Worm (Caenorhabditis elegans) whole organism, late embryonic: ENCODE measurements around the gene unc-46.

ENCODE experiments used
- C08G9.2 ChIP-seq: sonication (generic microtip); optimal IDR thresholded peaks from 2 replicates; lab custom pipeline; 2016; ENCODE audit warnings: mild to moderate bottlenecking, missing genetic modification characterization, moderate library complexity, missing compliant biosample characterization
- C38D4.7 ChIP-seq: fragments of 200-800 bp; sonication (Bioruptor generic); optimal IDR thresholded peaks from 2 replicates; lab custom pipeline; 2018; ENCODE audit warnings: mild to moderate bottlenecking, missing genetic modification characterization, moderate library complexity, missing compliant biosample characterization
- K02D7.2 ChIP-seq: sonication (generic microtip); optimal IDR thresholded peaks from 2 replicates; lab custom pipeline; 2017; ENCODE audit warnings: mild to moderate bottlenecking, missing genetic modification characterization, missing compliant biosample characterization
- K09A11.1 ChIP-seq: sonication (generic microtip); optimal IDR thresholded peaks from 2 replicates; lab custom pipeline; 2017; ENCODE audit warnings: antibody characterized with exemption, mild to moderate bottlenecking, missing genetic modification characterization, missing compliant biosample characterization; ENCODE audit not compliant: insufficient read depth
- T23F11.4 ChIP-seq: fragments of 200-800 bp; sonication (Bioruptor generic); optimal IDR thresholded peaks from 2 replicates; lab custom pipeline; 2018; ENCODE audit warnings: mild to moderate bottlenecking, missing genetic modification characterization, missing compliant biosample characterization
- Y22D7AL.16 ChIP-seq: sonication (generic microtip); optimal IDR thresholded peaks from 2 replicates; lab custom pipeline; 2016; ENCODE audit warnings: missing genetic modification characterization, missing compliant biosample characterization
- ahr-1 ChIP-seq: sonication (generic microtip); optimal IDR thresholded peaks from 2 replicates; lab custom pipeline; 2016; ENCODE audit warnings: missing genetic modification characterization, missing compliant biosample characterization
- ama-1 ChIP-seq: fragments of 150-350 bp; optimal IDR thresholded peaks from 2 replicates; lab custom pipeline; 2014
- ceh-14 ChIP-seq: sonication (generic microtip); optimal IDR thresholded peaks from 2 replicates; lab custom pipeline; 2016; ENCODE audit warnings: missing genotype, missing genetic modification characterization, missing compliant biosample characterization
- ceh-18 ChIP-seq: sonication (generic microtip); optimal IDR thresholded peaks from 2 replicates; lab custom pipeline; 2016; ENCODE audit warnings: missing genetic modification characterization, missing compliant biosample characterization
- ceh-2 ChIP-seq: sonication (generic microtip); optimal IDR thresholded peaks from 2 replicates; lab custom pipeline; 2016; ENCODE audit warnings: missing genotype, missing genetic modification characterization, missing compliant biosample characterization
- ceh-22 ChIP-seq: sonication (generic microtip); optimal IDR thresholded peaks from 2 replicates; lab custom pipeline; 2017; ENCODE audit warnings: missing biosample characterization, missing genetic modification characterization
- ceh-24 ChIP-seq: sonication (generic microtip); optimal IDR thresholded peaks from 2 replicates; lab custom pipeline; 2016; ENCODE audit warnings: mild to moderate bottlenecking, missing genetic modification characterization, missing compliant biosample characterization
- ceh-30 ChIP-seq: fragments of 150-350 bp; optimal IDR thresholded peaks from 2 replicates; lab custom pipeline; 2014; ENCODE audit warnings: missing biosample characterization, missing genetic modification characterization
- ceh-31 ChIP-seq: sonication (generic microtip); optimal IDR thresholded peaks from 2 replicates; lab custom pipeline; 2016; ENCODE audit warnings: missing genetic modification characterization, missing compliant biosample characterization
- ceh-34 ChIP-seq: sonication (generic microtip); optimal IDR thresholded peaks from 2 replicates; lab custom pipeline; 2016; ENCODE audit warnings: mild to moderate bottlenecking, missing genetic modification characterization, missing compliant biosample characterization
- ceh-48 ChIP-seq: sonication (generic microtip); optimal IDR thresholded peaks from 2 replicates; lab custom pipeline; 2016; ENCODE audit warnings: missing genetic modification characterization, inconsistent platforms, missing compliant biosample characterization
- ceh-6 ChIP-seq: fragments of 200-800 bp; sonication (Bioruptor generic); optimal IDR thresholded peaks from 2 replicates; lab custom pipeline; 2018; ENCODE audit warnings: mild to moderate bottlenecking, missing genetic modification characterization, missing compliant biosample characterization
- ceh-9 ChIP-seq: sonication (generic microtip); optimal IDR thresholded peaks from 2 replicates; lab custom pipeline; 2016; ENCODE audit warnings: mild to moderate bottlenecking, missing genetic modification characterization, inconsistent platforms, missing compliant biosample characterization
- elt-2 ChIP-seq: sonication (generic microtip); optimal IDR thresholded peaks from 2 replicates; lab custom pipeline; 2016; ENCODE audit warnings: missing genetic modification reagents, missing genetic modification characterization, missing compliant biosample characterization
- elt-4 ChIP-seq: sonication (generic microtip); optimal IDR thresholded peaks from 2 replicates; lab custom pipeline; 2016; ENCODE audit warnings: missing genetic modification characterization, missing compliant biosample characterization
- ets-4 ChIP-seq: sonication (generic microtip); optimal IDR thresholded peaks from 2 replicates; lab custom pipeline; 2016; ENCODE audit warnings: missing genetic modification characterization, missing compliant biosample characterization
- eyg-1 ChIP-seq: sonication (generic microtip); optimal IDR thresholded peaks from 2 replicates; lab custom pipeline; 2016; ENCODE audit warnings: missing genotype, missing genetic modification characterization, missing compliant biosample characterization
- fkh-6 ChIP-seq: sonication (generic microtip); optimal IDR thresholded peaks from 2 replicates; lab custom pipeline; 2016; ENCODE audit warnings: missing genetic modification characterization, missing compliant biosample characterization
- gmeb-2 ChIP-seq: sonication (generic microtip); optimal IDR thresholded peaks from 2 replicates; lab custom pipeline; 2016; ENCODE audit warnings: missing genetic modification characterization, inconsistent platforms, missing compliant biosample characterization
- hlh-13 ChIP-seq: fragments of 200-800 bp; sonication (Bioruptor generic); optimal IDR thresholded peaks from 2 replicates; lab custom pipeline; 2018; ENCODE audit warnings: mild to moderate bottlenecking, missing genetic modification characterization, missing compliant biosample characterization
- hlh-6 ChIP-seq: sonication (generic microtip); optimal IDR thresholded peaks from 2 replicates; lab custom pipeline; 2016; ENCODE audit warnings: missing genotype, missing genetic modification characterization, missing compliant biosample characterization
- hlh-8 ChIP-seq: sonication (generic microtip); optimal IDR thresholded peaks from 2 replicates; lab custom pipeline; 2016; ENCODE audit warnings: missing genotype, missing genetic modification characterization, missing compliant biosample characterization
- lim-6 ChIP-seq: sonication (generic microtip); optimal IDR thresholded peaks from 2 replicates; lab custom pipeline; 2016; ENCODE audit warnings: missing genetic modification characterization, missing compliant biosample characterization
- lin-11 ChIP-seq: fragments of 200-800 bp; sonication (Bioruptor generic); optimal IDR thresholded peaks from 2 replicates; lab custom pipeline; 2018; ENCODE audit warnings: mild to moderate bottlenecking, missing genetic modification characterization, missing compliant biosample characterization
- madf-2 ChIP-seq: sonication (generic microtip); optimal IDR thresholded peaks from 2 replicates; lab custom pipeline; 2017; ENCODE audit warnings: missing genetic modification characterization, missing compliant biosample characterization
- mec-3 ChIP-seq: sonication (generic microtip); optimal IDR thresholded peaks from 2 replicates; lab custom pipeline; 2016; ENCODE audit warnings: borderline replicate concordance, missing genetic modification characterization, missing compliant biosample characterization
- nfya-1 ChIP-seq: sonication (generic microtip); optimal IDR thresholded peaks from 2 replicates; lab custom pipeline; 2017; ENCODE audit warnings: missing genetic modification characterization, mild to moderate bottlenecking, missing compliant biosample characterization, antibody characterized with exemption, moderate library complexity
- nhr-11 ChIP-seq: fragments of 150-350 bp; optimal IDR thresholded peaks from 2 replicates; lab custom pipeline; 2014; ENCODE audit warnings: missing biosample characterization, missing genetic modification characterization
- nhr-232 ChIP-seq: sonication (generic microtip); optimal IDR thresholded peaks from 2 replicates; lab custom pipeline; 2016; ENCODE audit warnings: missing genetic modification characterization, missing compliant biosample characterization
- npax-4 ChIP-seq: sonication (generic microtip); optimal IDR thresholded peaks from 2 replicates; lab custom pipeline; 2016; ENCODE audit warnings: missing genetic modification characterization, missing compliant biosample characterization
- odd-2 ChIP-seq: sonication (generic microtip); optimal IDR thresholded peaks from 2 replicates; lab custom pipeline; 2017; ENCODE audit warnings: antibody characterized with exemption, mild to moderate bottlenecking, missing genetic modification characterization, missing compliant biosample characterization
- pag-3 ChIP-seq: sonication (generic microtip); optimal IDR thresholded peaks from 2 replicates; lab custom pipeline; 2016; ENCODE audit warnings: missing compliant biosample characterization, missing genetic modification characterization, borderline replicate concordance
- pha-4 ChIP-seq: fragments of 150-350 bp; optimal IDR thresholded peaks from 2 replicates; lab custom pipeline; 2018; ENCODE audit warnings: missing biosample characterization, missing genetic modification reagents, missing genetic modification characterization
- pqm-1 ChIP-seq: sonication (generic microtip); optimal IDR thresholded peaks from 2 replicates; lab custom pipeline; 2016; ENCODE audit warnings: missing genetic modification characterization, missing compliant biosample characterization
- pros-1 ChIP-seq: fragments of 150-350 bp; optimal IDR thresholded peaks from 2 replicates; lab custom pipeline; 2014; ENCODE audit warnings: missing biosample characterization, missing genetic modification reagents, missing genetic modification characterization
- ref-2 ChIP-seq: sonication (generic microtip); optimal IDR thresholded peaks from 2 replicates; lab custom pipeline; 2016; ENCODE audit warnings: missing genetic modification characterization, missing compliant biosample characterization
- rnt-1 ChIP-seq: sonication (generic microtip); optimal IDR thresholded peaks from 2 replicates; lab custom pipeline; 2016; ENCODE audit warnings: missing genetic modification characterization, missing compliant biosample characterization
- sdc-2 ChIP-seq: sonication (generic microtip); optimal IDR thresholded peaks from 2 replicates; lab custom pipeline; 2016; ENCODE audit warnings: missing genotype, missing genetic modification characterization, missing compliant biosample characterization
- sox-2 ChIP-seq: fragments of 200-800 bp; sonication (Bioruptor generic); IDR thresholded peaks from 2 replicates; pipeline ENCODE4 v1.3.6; 2022; ENCODE audit warnings: missing genetic modification reagents, missing genetic modification characterization, missing compliant biosample characterization
- sox-4 ChIP-seq: sonication (generic microtip); optimal IDR thresholded peaks from 2 replicates; lab custom pipeline; 2017; ENCODE audit warnings: mild to moderate bottlenecking, missing genetic modification characterization, inconsistent platforms, missing compliant biosample characterization
- syd-9 ChIP-seq: sonication (generic microtip); optimal IDR thresholded peaks from 2 replicates; lab custom pipeline; 2016; ENCODE audit warnings: mild to moderate bottlenecking, missing genetic modification characterization, moderate library complexity, missing compliant biosample characterization
- tbx-7 ChIP-seq: sonication (generic microtip); optimal IDR thresholded peaks from 2 replicates; lab custom pipeline; 2016; ENCODE audit warnings: missing genotype, missing genetic modification characterization, missing compliant biosample characterization
- unc-3 ChIP-seq, 2 experiments: fragments of 200-800 bp in 1 of 2; sonication (Bioruptor generic) in 1 of 2; sonication (generic microtip) in 1 of 2; conservative IDR thresholded peaks in 1 of 2; optimal IDR thresholded peaks in 1 of 2; 2 replicates each; pipeline versions ENCODE4 v1.3.6 to Lab custom; 2016 to 2022; ENCODE audit warnings: missing compliant biosample characterization in 2 of 2, missing genetic modification characterization in 2 of 2, missing genetic modification reagents in 1 of 2
- unc-42 ChIP-seq: sonication (generic microtip); optimal IDR thresholded peaks from 2 replicates; lab custom pipeline; 2016; ENCODE audit warnings: missing genotype, missing genetic modification characterization, missing compliant biosample characterization
- unc-55 ChIP-seq: sonication (generic microtip); optimal IDR thresholded peaks from 2 replicates; lab custom pipeline; 2017; ENCODE audit warnings: missing biosample characterization, missing genetic modification reagents, missing genetic modification characterization
- zip-5 ChIP-seq: sonication (generic microtip); optimal IDR thresholded peaks from 2 replicates; lab custom pipeline; 2016; ENCODE audit warnings: missing genetic modification characterization, missing compliant biosample characterization
- ztf-16 ChIP-seq: sonication (generic microtip); optimal IDR thresholded peaks from 2 replicates; lab custom pipeline; 2017; ENCODE audit warnings: missing genetic modification characterization, missing compliant biosample characterization

The unc-46 gene

ce11 chrV:5049333-5049942 lies 49.4 kb downstream of the unc-46 start, which contains the start of the genes pqn-51 and K11D12.14:
Gene pqn-51 (plus strand): TSS chrV:5049607.
Gene K11D12.14 (plus strand): TSS chrV:5049636.
- TF ChIP-seq tbx-7 (tag; lab: Kevin White, UChicago), result no peak
- TF ChIP-seq ref-2, result peak; percentile 86
- peak; percentile 91 for TF ChIP-seq rnt-1
- TF ChIP-seq ceh-22 (tag; lab: Kevin White, UChicago), result no peak
- no peak for TF ChIP-seq npax-4 (tag; lab: Kevin White, UChicago)
- TF ChIP-seq ztf-16 (tag; lab: Kevin White, UChicago), result peak; percentile 38
- peak; percentile 72 for TF ChIP-seq ets-4 (tag; lab: Kevin White, UChicago)
- TF ChIP-seq nhr-232 (tag; lab: Kevin White, UChicago), result no peak
- TF ChIP-seq ceh-9 (tag; lab: Kevin White, UChicago), result no peak
- no peak for TF ChIP-seq pag-3 (tag; lab: Kevin White, UChicago)
- TF ChIP-seq mec-3 (tag; lab: Kevin White, UChicago), result no peak
- peak; percentile 78 for TF ChIP-seq ceh-34
- TF ChIP-seq nfya-1 (tag; lab: Kevin White, UChicago), result peak; percentile 84
- no peak for TF ChIP-seq fkh-6
- TF ChIP-seq Y22D7AL.16 (tag; lab: Kevin White, UChicago), result no peak
- TF ChIP-seq nhr-11 (tag; lab: Kevin White, UChicago), result no peak
- no peak for TF ChIP-seq T23F11.4 (GFP tag; lab: Kevin White, UChicago)
- peak; percentile 61 for TF ChIP-seq madf-2
- TF ChIP-seq ceh-18 (tag; lab: Kevin White, UChicago), result peak; percentile 93
- no peak for TF ChIP-seq K02D7.2
- TF ChIP-seq C38D4.7 (GFP tag; lab: Kevin White, UChicago), result no peak
- peak; percentile 35 for TF ChIP-seq syd-9 (tag; lab: Kevin White, UChicago)
- no peak for TF ChIP-seq sox-4
- TF ChIP-seq ceh-30 (tag; lab: Kevin White, UChicago), result no peak
- no peak for TF ChIP-seq ahr-1 (tag; lab: Kevin White, UChicago)
- peak; percentile 35 for TF ChIP-seq ama-1
- peak; percentile 89 for TF ChIP-seq ceh-31
- TF ChIP-seq zip-5 (tag; lab: Kevin White, UChicago), result no peak
- TF ChIP-seq elt-2 (tag; lab: Kevin White, UChicago), result peak; percentile 25
- peak; percentile 66 for TF ChIP-seq ceh-14
- TF ChIP-seq unc-3 (GFP tag; conservative IDR thresholded peaks at IDR 0.05; lab: Robert Waterston, UW), result peak; percentile 9; the same call in 1 of the 2 replicates
- no peak for TF ChIP-seq unc-3 (tag; optimal IDR thresholded peaks at IDR 0.05; lab: Kevin White, UChicago)
- no peak for TF ChIP-seq gmeb-2 (tag; lab: Kevin White, UChicago)
- TF ChIP-seq hlh-8, result no peak
- no peak for TF ChIP-seq lin-11 (tag; lab: Kevin White, UChicago)
- TF ChIP-seq ceh-24, result no peak
- TF ChIP-seq pha-4 (tag; lab: Kevin White, UChicago), result no peak
- TF ChIP-seq pros-1 (tag; lab: Kevin White, UChicago), result no peak
- no peak for TF ChIP-seq hlh-6
- no peak for TF ChIP-seq ceh-6 (GFP tag; lab: Kevin White, UChicago)
- no peak for TF ChIP-seq hlh-13 (GFP tag; lab: Kevin White, UChicago)
- peak; percentile 1 for TF ChIP-seq C08G9.2 (tag; lab: Kevin White, UChicago)
- TF ChIP-seq elt-4 (tag; lab: Kevin White, UChicago), result no peak
- TF ChIP-seq unc-55 (GFP tag; lab: Kevin White, UChicago), result peak; percentile 69
- TF ChIP-seq ceh-2 (tag; lab: Kevin White, UChicago), result no peak
- no peak for TF ChIP-seq ceh-48
- no peak for TF ChIP-seq sdc-2 (tag; lab: Kevin White, UChicago)
- TF ChIP-seq odd-2 (tag; lab: Kevin White, UChicago), result no peak
- peak; percentile 38 for TF ChIP-seq pqm-1 (tag; lab: Kevin White, UChicago)
- no peak for TF ChIP-seq sox-2
- TF ChIP-seq eyg-1 (tag; lab: Kevin White, UChicago), result no peak
- peak; percentile 29 for TF ChIP-seq K09A11.1 (tag; lab: Kevin White, UChicago)
- TF ChIP-seq lim-6, result peak; percentile 24
- TF ChIP-seq unc-42, result peak; percentile 90
